Fruit fly (Drosophila melanogaster): Measurements from ENCODE around the gene Acp63F.

- TF ChIP-seq CTCF (optimal IDR thresholded peaks at IDR 0.05) (no peak), CG8478 (optimal IDR thresholded peaks at IDR 0.05) (no peak)
These were observed 34.9 kb upstream of the Acp63F start for dm6 chr3L:3851048-3851447.

Measured in S2 (cell line).